Fruit fly (Drosophila melanogaster) whole organism, embryonic: ENCODE measurements around the gene mRpL27.

Experiments
- Antp ChIP-seq: fragments of 200-800 bp; sonication (Bioruptor generic); optimal IDR thresholded peaks from 3 replicates; lab custom pipeline; 2016; ENCODE audit warnings: missing biosample characterization, missing genetic modification characterization
- Bteb2 ChIP-seq: fragments of 200-800 bp; sonication (Bioruptor generic); optimal IDR thresholded peaks from 2 replicates; lab custom pipeline; 2016; ENCODE audit warnings: missing biosample characterization, missing genetic modification characterization
- CG10565 ChIP-seq: fragments of 200-800 bp; sonication (Bioruptor generic); optimal IDR thresholded peaks from 3 replicates; lab custom pipeline; 2016; ENCODE audit warnings: missing biosample characterization, mild to moderate bottlenecking, missing genetic modification characterization
- CG10979 ChIP-seq: fragments of 200-800 bp; sonication (Bioruptor generic); optimal IDR thresholded peaks from 2 replicates; lab custom pipeline; 2018; ENCODE audit warnings: missing biosample characterization, mild to moderate bottlenecking, missing genetic modification characterization, moderate library complexity
- CG11504 ChIP-seq: fragments of 200-800 bp; sonication (Bioruptor generic); optimal IDR thresholded peaks from 3 replicates; lab custom pipeline; 2019; ENCODE audit warnings: missing biosample characterization, mild to moderate bottlenecking, missing genetic modification characterization, moderate library complexity
- CG13775 ChIP-seq: fragments of 200-800 bp; sonication (Bioruptor generic); optimal IDR thresholded peaks from 3 replicates; lab custom pipeline; 2017; ENCODE audit warnings: missing biosample characterization, mild to moderate bottlenecking, missing genetic modification characterization
- CG14050 ChIP-seq: fragments of 200-800 bp; sonication (Bioruptor generic); IDR thresholded peaks from 3 replicates; pipeline ENCODE4 v1.3.6; 2022; ENCODE audit warnings: missing biosample characterization, missing genetic modification characterization
- CG14860 ChIP-seq: fragments of 200-800 bp; sonication (Bioruptor generic); IDR thresholded peaks from 3 replicates; pipeline ENCODE4 v1.3.6; 2022; ENCODE audit warnings: missing biosample characterization, missing genetic modification characterization; ENCODE audit not compliant: partially characterized antibody
- CG1602 ChIP-seq: fragments of 200-800 bp; sonication (Bioruptor generic); optimal IDR thresholded peaks from 3 replicates; lab custom pipeline; 2016; ENCODE audit warnings: missing biosample characterization, missing genetic modification characterization
- CG2120 ChIP-seq: fragments of 200-800 bp; sonication (Bioruptor generic); optimal IDR thresholded peaks from 3 replicates; lab custom pipeline; 2016; ENCODE audit warnings: missing biosample characterization, missing genetic modification characterization
- CG2875 ChIP-seq: fragments of 200-800 bp; sonication (Bioruptor generic); optimal IDR thresholded peaks from 2 replicates; lab custom pipeline; 2017; ENCODE audit warnings: missing biosample characterization, mild to moderate bottlenecking, missing genetic modification characterization, missing genetic modification reagents
- CG3281 ChIP-seq: fragments of 200-800 bp; sonication (Bioruptor generic); optimal IDR thresholded peaks from 3 replicates; lab custom pipeline; 2017; ENCODE audit warnings: missing biosample characterization, mild to moderate bottlenecking, missing genetic modification characterization
- CG34376 ChIP-seq: fragments of 200-800 bp; sonication (Bioruptor generic); optimal IDR thresholded peaks from 2 replicates; lab custom pipeline; 2018; ENCODE audit warnings: missing biosample characterization, mild to moderate bottlenecking, missing genetic modification characterization
- CG4328 ChIP-seq: fragments of 200-800 bp; sonication (Bioruptor generic); optimal IDR thresholded peaks from 3 replicates; lab custom pipeline; 2017; ENCODE audit warnings: missing biosample characterization, missing genetic modification reagents, missing genetic modification characterization
- CG5953 ChIP-seq: fragments of 200-800 bp; sonication (Bioruptor generic); IDR thresholded peaks from 2 replicates; pipeline ENCODE4 v1.3.6; 2022; ENCODE audit warnings: missing biosample characterization, missing genetic modification characterization
- CG7745 ChIP-seq: fragments of 200-800 bp; sonication (Bioruptor generic); optimal IDR thresholded peaks from 2 replicates; lab custom pipeline; 2018; ENCODE audit warnings: missing biosample characterization, mild to moderate bottlenecking, missing genetic modification characterization, moderate library complexity
- CG8089 ChIP-seq: fragments of 200-800 bp; sonication (Bioruptor generic); optimal IDR thresholded peaks from 3 replicates; lab custom pipeline; 2016; ENCODE audit warnings: missing biosample characterization, missing genetic modification characterization
- CTCF ChIP-seq: fragments of 200-800 bp; sonication (Bioruptor generic); optimal IDR thresholded peaks from 2 replicates; lab custom pipeline; 2017; ENCODE audit warnings: missing biosample characterization, mild to moderate bottlenecking, missing genetic modification characterization, moderate library complexity
- Dip2 ChIP-seq: fragments of 200-800 bp; sonication (Bioruptor generic); IDR thresholded peaks from 2 replicates; pipeline ENCODE4 v1.3.6; 2022; ENCODE audit warnings: missing biosample characterization, missing genetic modification characterization
- Hr78 ChIP-seq, 2 experiments: fragments of 200-800 bp in 1 of 2; fragments of >200 bp in 1 of 2; sonication (Bioruptor generic) in 1 of 2; optimal IDR thresholded peaks; 2 replicates each; lab custom pipeline; 2017 to 2019; ENCODE audit warnings: missing biosample characterization in 2 of 2, missing genetic modification characterization in 2 of 2, mild to moderate bottlenecking in 1 of 2, moderate library complexity in 1 of 2
- Lhr ChIP-seq: fragments of 200-800 bp; sonication (Bioruptor generic); optimal IDR thresholded peaks from 3 replicates; lab custom pipeline; 2017; ENCODE audit warnings: mild to moderate bottlenecking, missing biosample characterization, missing genetic modification reagents, missing genetic modification characterization
- Meics ChIP-seq: fragments of 200-800 bp; sonication (Bioruptor generic); optimal IDR thresholded peaks from 2 replicates; lab custom pipeline; 2017; ENCODE audit warnings: missing biosample characterization, mild to moderate bottlenecking, missing genetic modification characterization
- Ptx1 ChIP-seq: fragments of 200-800 bp; sonication (Bioruptor generic); IDR thresholded peaks from 2 replicates; pipeline ENCODE4 v1.3.6; 2022; ENCODE audit warnings: missing biosample characterization, missing genetic modification characterization
- Sin3A ChIP-seq: fragments of >200 bp; optimal IDR thresholded peaks from 2 replicates; lab custom pipeline; 2018
- Xbp1 ChIP-seq: fragments of 200-800 bp; sonication (Bioruptor generic); optimal IDR thresholded peaks from 3 replicates; lab custom pipeline; 2016; ENCODE audit warnings: missing biosample characterization, mild to moderate bottlenecking, missing genetic modification characterization
- aop ChIP-seq: fragments of 200-800 bp; sonication (Bioruptor generic); IDR thresholded peaks from 2 replicates; pipeline ENCODE4 v1.3.6; 2022; ENCODE audit warnings: missing biosample characterization, missing genetic modification characterization
- ash1 ChIP-seq: fragments of 200-800 bp; sonication (Bioruptor generic); optimal IDR thresholded peaks from 2 replicates; lab custom pipeline; 2018; ENCODE audit warnings: missing biosample characterization, mild to moderate bottlenecking, missing genetic modification characterization
- ato ChIP-seq: fragments of 200-800 bp; sonication (Bioruptor generic); IDR thresholded peaks from 2 replicates; pipeline ENCODE4 v1.3.6; 2022; ENCODE audit warnings: missing biosample characterization, missing genetic modification characterization; ENCODE audit not compliant: partially characterized antibody
- chif ChIP-seq, 2 experiments: fragments of 200-800 bp; sonication (Bioruptor generic); optimal IDR thresholded peaks; 3 replicates each; lab custom pipeline; 2016; ENCODE audit warnings: missing biosample characterization in 2 of 2, missing genetic modification characterization in 2 of 2
- corto ChIP-seq: fragments of 200-800 bp; sonication (Bioruptor generic); optimal IDR thresholded peaks from 2 replicates; lab custom pipeline; 2016; ENCODE audit warnings: missing biosample characterization, mild to moderate bottlenecking, missing genetic modification characterization, moderate library complexity
- crp ChIP-seq, 2 experiments: fragments of 200-800 bp; sonication (Bioruptor generic); optimal IDR thresholded peaks; 2 replicates in 1 of 2; 3 replicates in 1 of 2; lab custom pipeline; 2017; ENCODE audit warnings: missing biosample characterization in 2 of 2, missing genetic modification characterization in 2 of 2, mild to moderate bottlenecking in 1 of 2, moderate library complexity in 1 of 2
- dm ChIP-seq: fragments of 200-800 bp; sonication (Bioruptor generic); optimal IDR thresholded peaks from 3 replicates; lab custom pipeline; 2016; ENCODE audit warnings: missing biosample characterization, missing genetic modification characterization
- esg ChIP-seq: fragments of 200-800 bp; sonication (Bioruptor generic); conservative IDR thresholded peaks from 2 replicates; pipeline ENCODE4 v1.3.6; 2022; ENCODE audit warnings: missing biosample characterization, missing genetic modification characterization
- gem ChIP-seq: fragments of 200-800 bp; sonication (Bioruptor generic); optimal IDR thresholded peaks from 2 replicates; lab custom pipeline; 2019; ENCODE audit warnings: missing biosample characterization, mild to moderate bottlenecking, missing genetic modification characterization, moderate library complexity
- h ChIP-seq: fragments of >200 bp; optimal IDR thresholded peaks from 2 replicates; lab custom pipeline; 2017
- hb ChIP-seq: fragments of 200-800 bp; sonication (Bioruptor generic); IDR thresholded peaks from 3 replicates; pipeline ENCODE4 v1.3.6; 2022; ENCODE audit warnings: missing biosample characterization, missing genetic modification characterization; ENCODE audit not compliant: partially characterized antibody
- her ChIP-seq: fragments of 200-800 bp; sonication (Bioruptor generic); optimal IDR thresholded peaks from 2 replicates; lab custom pipeline; 2016; ENCODE audit warnings: missing biosample characterization, missing genetic modification characterization
- kay ChIP-seq: fragments of 200-800 bp; sonication (Bioruptor generic); optimal IDR thresholded peaks from 2 replicates; lab custom pipeline; 2016; ENCODE audit warnings: missing biosample characterization, missing genetic modification characterization
- lmd ChIP-seq: fragments of 200-800 bp; sonication (Bioruptor generic); IDR thresholded peaks from 2 replicates; pipeline ENCODE4 v1.3.6; 2022; ENCODE audit warnings: missing biosample characterization, missing genetic modification characterization
- luna ChIP-seq: fragments of 200-800 bp; sonication (Bioruptor generic); optimal IDR thresholded peaks from 2 replicates; lab custom pipeline; 2016; ENCODE audit warnings: missing biosample characterization, missing genetic modification characterization
- nmo ChIP-seq: fragments of 200-800 bp; sonication (Bioruptor generic); optimal IDR thresholded peaks from 2 replicates; lab custom pipeline; 2018; ENCODE audit warnings: missing biosample characterization, mild to moderate bottlenecking, missing genetic modification characterization, moderate library complexity
- odd ChIP-seq: fragments of 200-800 bp; sonication (Bioruptor generic); optimal IDR thresholded peaks from 2 replicates; lab custom pipeline; 2017; ENCODE audit warnings: missing biosample characterization, mild to moderate bottlenecking, missing genetic modification characterization
- pb ChIP-seq: fragments of 200-800 bp; sonication (Bioruptor generic); optimal IDR thresholded peaks from 3 replicates; lab custom pipeline; 2016; ENCODE audit warnings: missing biosample characterization, missing genetic modification characterization
- pho ChIP-seq: fragments of 200-800 bp; sonication (Bioruptor generic); optimal IDR thresholded peaks from 2 replicates; lab custom pipeline; 2016; ENCODE audit warnings: missing biosample characterization, missing genetic modification characterization
- ranshi ChIP-seq: fragments of 200-800 bp; sonication (Bioruptor generic); IDR thresholded peaks from 2 replicates; pipeline ENCODE4 v1.3.6; 2022; ENCODE audit warnings: missing biosample characterization, missing genetic modification characterization
- ssp ChIP-seq: fragments of 200-800 bp; sonication (Bioruptor generic); IDR thresholded peaks from 2 replicates; pipeline ENCODE4 v1.3.6; 2022; ENCODE audit warnings: missing biosample characterization, missing genetic modification characterization
- tgo ChIP-seq: fragments of 200-800 bp; sonication (Bioruptor generic); IDR thresholded peaks from 3 replicates; pipeline ENCODE4 v1.3.6; 2022; ENCODE audit warnings: missing biosample characterization, missing genetic modification characterization
- tna ChIP-seq: fragments of 200-800 bp; sonication (Bioruptor generic); IDR thresholded peaks from 2 replicates; pipeline ENCODE4 v1.3.6; 2022; ENCODE audit warnings: missing biosample characterization, missing genetic modification characterization; ENCODE audit not compliant: partially characterized antibody
- wek ChIP-seq: fragments of 200-800 bp; sonication (Bioruptor generic); optimal IDR thresholded peaks from 3 replicates; lab custom pipeline; 2018; ENCODE audit warnings: missing biosample characterization, mild to moderate bottlenecking, missing genetic modification characterization, moderate library complexity
- zfh1 ChIP-seq: fragments of 200-800 bp; sonication (Bioruptor generic); IDR thresholded peaks from 3 replicates; pipeline ENCODE4 v1.3.6; 2022; ENCODE audit warnings: missing biosample characterization, missing genetic modification characterization

Gene mRpL27

DNA sequence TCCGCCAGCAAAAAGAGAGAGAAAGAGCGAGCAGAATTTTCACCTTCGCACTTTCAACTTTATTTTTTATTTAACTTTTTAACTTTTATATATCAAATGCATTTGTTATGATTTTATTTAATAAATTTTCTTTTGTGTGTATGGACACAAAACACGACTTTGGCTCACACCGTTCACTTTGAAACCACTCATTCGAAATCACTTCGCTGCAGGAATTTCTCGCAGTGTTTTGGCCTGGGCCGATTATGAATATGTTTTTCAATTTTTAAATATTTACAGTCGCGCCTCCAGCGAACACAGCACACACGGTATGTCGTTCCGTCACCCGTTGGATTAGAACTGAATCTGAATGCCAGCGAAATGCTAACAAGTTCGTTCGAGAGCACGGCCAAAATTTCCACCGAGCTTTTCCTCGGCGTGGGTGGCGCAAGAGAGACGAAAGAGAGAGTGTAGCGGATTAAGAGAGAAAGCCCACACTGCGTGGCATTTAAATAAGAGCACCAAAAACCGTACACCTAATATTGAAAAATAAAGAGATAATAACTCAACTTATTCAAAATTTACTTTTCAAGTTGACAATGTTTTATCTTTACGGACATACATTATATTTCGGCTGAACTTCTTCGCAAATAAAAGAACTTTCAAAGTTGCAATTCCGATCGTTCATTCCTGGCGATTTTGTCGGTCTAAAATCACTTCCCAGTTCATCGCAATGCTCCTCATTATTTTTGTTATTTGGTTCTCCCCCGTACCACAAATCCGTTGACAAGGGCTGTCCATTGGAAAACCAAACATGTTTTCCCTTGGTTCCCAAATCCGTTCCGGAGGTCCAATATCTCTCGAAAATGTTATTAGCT is 18.3 kb downstream of the mRpL27 start, which contains the start of gene CG15431 (continued):
- no peak for TF ChIP-seq luna (GFP tag; lab: Kevin White, UChicago)
- peak; percentile 50; the same call in 2 of the 3 replicates for TF ChIP-seq tgo (GFP tag; lab: Robert Waterston, UW)
- TF ChIP-seq dm (GFP tag; lab: Kevin White, UChicago): no peak
- TF ChIP-seq CG11504 (tag; lab: Kevin White, UChicago): no peak
- TF ChIP-seq CTCF (GFP tag; lab: Kevin White, UChicago): no peak
- TF ChIP-seq esg (GFP tag; lab: Robert Waterston, UW): peak; percentile 44
- no peak for TF ChIP-seq wek (GFP tag; lab: Kevin White, UChicago)
- no peak for TF ChIP-seq CG8089 (GFP tag; lab: Kevin White, UChicago)
- TF ChIP-seq CG10565 (GFP tag; lab: Kevin White, UChicago): no peak
- TF ChIP-seq her (GFP tag; lab: Kevin White, UChicago): no peak
- peak; percentile 69 for TF ChIP-seq CG3281 (GFP tag; lab: Kevin White, UChicago)
- peak; percentile 40; the same call in 1 of the 3 replicates for TF ChIP-seq zfh1 (GFP tag; lab: Robert Waterston, UW)
- peak; percentile 77 for TF ChIP-seq Meics
- TF ChIP-seq kay (GFP tag; lab: Kevin White, UChicago): no peak
- TF ChIP-seq CG2120 (GFP tag; lab: Kevin White, UChicago): peak; percentile 75
- TF ChIP-seq Lhr (GFP tag; lab: Kevin White, UChicago): no peak
- no peak for TF ChIP-seq Sin3A (lab: Kevin White, UChicago)
- peak; percentile 31 for TF ChIP-seq nmo (GFP tag; lab: Kevin White, UChicago)
- TF ChIP-seq Antp (GFP tag; lab: Kevin White, UChicago): no peak
- peak; percentile 3 for TF ChIP-seq pho (GFP tag; lab: Kevin White, UChicago)
- TF ChIP-seq Hr78 (GFP tag; optimal IDR thresholded peaks at IDR 0.05; lab: Kevin White, UChicago): no peak
- TF ChIP-seq corto (GFP tag; lab: Kevin White, UChicago): no peak
- no peak for TF ChIP-seq ato
- no peak for TF ChIP-seq aop (GFP tag; lab: Robert Waterston, UW)
- peak; percentile 46; the same call in 2 of the 3 replicates for TF ChIP-seq CG14050 (GFP tag; lab: Robert Waterston, UW)
- TF ChIP-seq CG1602 (GFP tag; lab: Kevin White, UChicago): no peak
- no peak for TF ChIP-seq ash1 (GFP tag; lab: Kevin White, UChicago)
- TF ChIP-seq hb: no peak
- no peak for TF ChIP-seq CG5953 (GFP tag; lab: Robert Waterston, UW)
- peak; percentile 65 for TF ChIP-seq Xbp1 (GFP tag; lab: Kevin White, UChicago)
- no peak; the same call in 1 of the 2 replicates for TF ChIP-seq ranshi (GFP tag; lab: Robert Waterston, UW)
- TF ChIP-seq ssp (GFP tag; lab: Robert Waterston, UW): 0 out of 2 replicates have a peak, but pooled peaks have one; percentile 20
- TF ChIP-seq Ptx1 (GFP tag; lab: Robert Waterston, UW): peak; percentile 75
- no peak for TF ChIP-seq CG2875 (GFP tag; lab: Kevin White, UChicago)
- peak in 1 of 2 experiments; percentile 3 for TF ChIP-seq chif (GFP tag; optimal IDR thresholded peaks at IDR 0.05; lab: Kevin White, UChicago)
- no peak for TF ChIP-seq odd
- peak; percentile 10 for TF ChIP-seq CG4328 (GFP tag; lab: Kevin White, UChicago)
- no peak for TF ChIP-seq CG7745 (tag; lab: Kevin White, UChicago)
- TF ChIP-seq CG14860 (GFP tag; lab: Robert Waterston, UW): no peak
- peak; percentile 56; the same call in 1 of the 2 replicates for TF ChIP-seq lmd (GFP tag; lab: Robert Waterston, UW)
- peak; percentile 69 for TF ChIP-seq gem
- no peak for TF ChIP-seq Dip2 (GFP tag; lab: Robert Waterston, UW)
- no peak for TF ChIP-seq h (lab: Kevin White, UChicago)
- TF ChIP-seq CG34376 (GFP tag; lab: Kevin White, UChicago): no peak
- TF ChIP-seq Bteb2 (GFP tag; lab: Kevin White, UChicago): peak; percentile 29
- no peak for TF ChIP-seq tna
- peak; percentile 28 for TF ChIP-seq CG10979
- no peak for TF ChIP-seq pb (GFP tag; lab: Kevin White, UChicago)
- TF ChIP-seq CG13775 (GFP tag; lab: Kevin White, UChicago): peak; percentile 36
- no peak for TF ChIP-seq crp (GFP tag; optimal IDR thresholded peaks at IDR 0.05; lab: Kevin White, UChicago)
